Worm (Caenorhabditis elegans): Measurements from ENCODE around the gene spas-1.

spas-1 gene

DNA sequence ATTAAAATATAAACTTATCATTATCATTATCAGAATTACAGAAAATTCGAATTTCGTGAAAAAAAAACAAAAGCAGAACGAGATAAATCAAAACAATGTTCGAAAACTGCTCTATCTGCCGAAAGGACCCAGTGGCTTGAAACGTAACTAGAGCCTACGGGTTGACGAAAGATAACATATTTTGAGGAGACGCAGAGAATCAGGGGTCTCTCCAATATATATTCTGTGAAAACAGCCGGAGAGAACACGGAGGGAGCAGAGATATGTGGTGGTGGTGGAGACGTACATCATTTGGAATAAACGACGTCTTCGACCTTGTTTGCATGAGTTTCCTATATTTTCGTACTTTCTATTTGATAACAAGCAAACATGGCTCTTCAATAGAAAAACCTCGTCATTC, 33.3 kb downstream of the spas-1 start:
- TF ChIP-seq C34F6.9 (tag; optimal IDR thresholded peaks at IDR 0.05) (peak; percentile 12), lin-13 (GFP tag; optimal IDR thresholded peaks at IDR 0.05) (no peak), F13H6.1 (tag; optimal IDR thresholded peaks at IDR 0.05) (peak; percentile 18), mdl-1 (tag; optimal IDR thresholded peaks at IDR 0.05) (no peak), unc-55 (GFP tag; optimal IDR thresholded peaks at IDR 0.05) (peak; percentile 48), sma-9 (GFP tag; optimal IDR thresholded peaks at IDR 0.05) (no peak), sma-9 (tag; optimal IDR thresholded peaks at IDR 0.05) (no peak)

DNA sequence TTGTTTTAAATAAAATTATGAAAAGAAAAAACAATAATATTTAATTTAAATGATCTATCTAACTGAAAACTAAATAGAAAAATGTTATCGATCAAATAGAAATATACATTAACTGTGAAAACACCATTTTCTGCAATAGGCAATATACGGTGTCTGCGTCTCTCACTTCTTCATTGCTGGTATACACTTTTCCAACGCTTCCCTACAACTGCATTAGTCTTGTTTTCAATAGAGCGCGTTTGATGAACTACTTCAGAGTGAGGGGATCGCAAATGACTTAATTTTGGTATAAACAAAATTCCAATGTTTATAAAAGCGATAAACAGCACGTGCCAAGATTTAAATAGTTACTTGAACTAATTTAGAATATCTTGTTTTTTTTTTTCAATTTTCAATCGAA, 36.9 kb downstream of the spas-1 start:
- peak; percentile 89 for TF ChIP-seq C34F6.9 (tag; optimal IDR thresholded peaks at IDR 0.05)
- no peak for TF ChIP-seq lin-11 (tag; optimal IDR thresholded peaks at IDR 0.05)
- TF ChIP-seq nhr-129 (tag; optimal IDR thresholded peaks at IDR 0.05): peak; percentile 80
- no peak for TF ChIP-seq R02D3.7 (tag; optimal IDR thresholded peaks at IDR 0.05)
- TF ChIP-seq elt-1 (tag; optimal IDR thresholded peaks at IDR 0.05): no peak
- TF ChIP-seq unc-39 (tag; optimal IDR thresholded peaks at IDR 0.05): no peak
- peak; percentile 18 for TF ChIP-seq snpc-4 (tag; optimal IDR thresholded peaks at IDR 0.05)
- no peak for TF ChIP-seq ceh-82 (tag; optimal IDR thresholded peaks at IDR 0.05)
- peak; percentile 47 for TF ChIP-seq gmeb-1 (tag; optimal IDR thresholded peaks at IDR 0.05)
- TF ChIP-seq mdl-1 (tag; optimal IDR thresholded peaks at IDR 0.05): peak in 1 of 2 experiments; percentile 27
- peak; percentile 91 for TF ChIP-seq unc-55 (GFP tag; optimal IDR thresholded peaks at IDR 0.05)
- TF ChIP-seq sma-3 (GFP tag; optimal IDR thresholded peaks at IDR 0.05): peak; percentile 16
- peak; percentile 92 for TF ChIP-seq fos-1 (tag; optimal IDR thresholded peaks at IDR 0.05)
- no peak for TF ChIP-seq blmp-1 (tag; optimal IDR thresholded peaks at IDR 0.05; ENCODE audit: insufficient read depth)
- TF ChIP-seq lin-13 (GFP tag; optimal IDR thresholded peaks at IDR 0.05): peak; percentile 55
- TF ChIP-seq nhr-25 (tag; optimal IDR thresholded peaks at IDR 0.05): no peak
- peak in 1 of 2 experiments; percentile 82 for TF ChIP-seq lsy-2 (tag; optimal IDR thresholded peaks at IDR 0.05)
- TF ChIP-seq sem-4 (tag; optimal IDR thresholded peaks at IDR 0.05): no peak
- no peak for TF ChIP-seq zag-1 (tag; optimal IDR thresholded peaks at IDR 0.05)
- TF ChIP-seq skn-1 (tag; optimal IDR thresholded peaks at IDR 0.05): no peak
- peak; percentile 30 for TF ChIP-seq nhr-21 (tag; optimal IDR thresholded peaks at IDR 0.05)
- no peak for TF ChIP-seq ztf-4 (tag; optimal IDR thresholded peaks at IDR 0.05)
- no peak for TF ChIP-seq dmd-4 (tag; optimal IDR thresholded peaks at IDR 0.05)
- TF ChIP-seq crh-2 (tag; optimal IDR thresholded peaks at IDR 0.05): peak; percentile 77
- peak; percentile 21 for TF ChIP-seq F13H6.1 (tag; optimal IDR thresholded peaks at IDR 0.05)
- no peak for TF ChIP-seq ceh-16 (tag; optimal IDR thresholded peaks at IDR 0.05)
- no peak for TF ChIP-seq ama-1 (optimal IDR thresholded peaks at IDR 0.05)
- TF ChIP-seq sma-9 (GFP tag; optimal IDR thresholded peaks at IDR 0.05): peak; percentile 51
- TF ChIP-seq sma-9 (tag; optimal IDR thresholded peaks at IDR 0.05): no peak
- peak; percentile 29 for TF ChIP-seq nhr-6 (tag; optimal IDR thresholded peaks at IDR 0.05)

DNA sequence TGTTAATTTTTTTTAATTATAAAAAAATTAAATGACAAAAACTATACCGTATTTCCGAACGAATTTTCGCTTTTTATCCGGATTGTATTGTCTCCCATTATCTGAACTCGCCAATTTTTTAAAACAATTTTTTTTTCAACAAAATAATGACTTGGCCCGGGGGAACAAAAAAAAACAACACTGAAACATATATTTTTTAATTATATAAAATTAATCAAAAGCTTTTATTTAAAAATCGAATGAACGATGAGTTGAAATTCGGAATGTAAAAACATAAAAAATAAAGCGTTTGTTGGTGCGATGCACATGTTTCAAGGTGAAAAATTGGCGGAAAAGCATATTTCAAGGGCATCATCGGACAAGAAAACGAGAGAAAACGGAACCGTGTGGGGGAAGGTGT, 38.0 kb downstream of the spas-1 start, which contains the start of gene mdt-27:
mdt-27 (minus strand) TSS at position 101 of the 400 bp plus-strand sequence.
- no peak for TF ChIP-seq sma-3 (GFP tag; optimal IDR thresholded peaks at IDR 0.05)
- no peak for TF ChIP-seq lin-39 (tag; optimal IDR thresholded peaks at IDR 0.05)
- TF ChIP-seq mbf-1 (tag; optimal IDR thresholded peaks at IDR 0.05): no peak
- no peak for TF ChIP-seq peb-1 (tag; optimal IDR thresholded peaks at IDR 0.05)
- no peak for TF ChIP-seq mdl-1 (tag; optimal IDR thresholded peaks at IDR 0.05)
- TF ChIP-seq gmeb-1 (tag; optimal IDR thresholded peaks at IDR 0.05): no peak
- TF ChIP-seq nhr-11 (tag; optimal IDR thresholded peaks at IDR 0.05): no peak
- no peak for TF ChIP-seq ama-1 (optimal IDR thresholded peaks at IDR 0.05)
- no peak for TF ChIP-seq nhr-10 (tag; optimal IDR thresholded peaks at IDR 0.05)
- TF ChIP-seq crh-2 (tag; optimal IDR thresholded peaks at IDR 0.05): no peak
- no peak for TF ChIP-seq nhr-6 (tag; optimal IDR thresholded peaks at IDR 0.05)
- TF ChIP-seq fos-1 (tag; optimal IDR thresholded peaks at IDR 0.05): no peak
- TF ChIP-seq aly-2 (tag; optimal IDR thresholded peaks at IDR 0.05): no peak

DNA sequence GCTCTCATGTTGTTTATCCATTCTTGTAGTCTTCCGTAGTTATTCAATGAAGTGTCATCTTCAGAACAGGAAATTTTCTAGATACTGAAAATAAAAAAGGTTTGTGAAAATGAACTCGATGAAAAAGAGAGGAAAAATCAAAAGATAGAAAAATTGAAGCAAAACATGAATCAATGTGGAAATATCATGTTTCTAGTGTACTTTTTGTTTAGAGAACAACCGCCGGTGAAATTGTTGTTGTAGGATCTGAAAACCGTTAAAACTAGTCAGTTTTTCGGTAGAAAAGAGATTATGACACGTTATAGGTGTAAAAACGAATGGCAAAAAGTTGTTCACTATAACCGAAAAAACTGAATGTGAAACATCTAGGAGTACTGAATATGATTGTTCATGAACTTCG, 41.6 kb downstream of the spas-1 start, which contains the start of gene pacs-1:
pacs-1 (minus strand) TSS at position 101 of the 400 bp plus-strand sequence.
- TF ChIP-seq dmd-4 (tag; optimal IDR thresholded peaks at IDR 0.05): no peak
- no peak for TF ChIP-seq nhr-12 (tag; optimal IDR thresholded peaks at IDR 0.05)
- TF ChIP-seq sma-9 (GFP tag; optimal IDR thresholded peaks at IDR 0.05): no peak
- TF ChIP-seq sma-9 (tag; optimal IDR thresholded peaks at IDR 0.05): no peak
- TF ChIP-seq mbf-1 (tag; optimal IDR thresholded peaks at IDR 0.05): no peak
